Fruit fly (Drosophila melanogaster) whole organism, embryonic: ENCODE results near the gene PH4alphaEFB.

Experiments
- Aef1 ChIP-seq: fragments of 200-800 bp; sonication (Bioruptor generic); IDR thresholded peaks from 3 replicates; pipeline ENCODE4 v1.3.6; 2022; ENCODE audit warnings: missing biosample characterization, missing genetic modification characterization
- CG10274 ChIP-seq: fragments of 200-800 bp; sonication (Bioruptor generic); optimal IDR thresholded peaks from 3 replicates; lab custom pipeline; 2017; ENCODE audit warnings: missing biosample characterization, mild to moderate bottlenecking, missing genetic modification characterization
- CG10979 ChIP-seq: fragments of 200-800 bp; sonication (Bioruptor generic); optimal IDR thresholded peaks from 2 replicates; lab custom pipeline; 2018; ENCODE audit warnings: missing biosample characterization, mild to moderate bottlenecking, missing genetic modification characterization, moderate library complexity
- CG11560 ChIP-seq: fragments of 200-800 bp; sonication (Bioruptor generic); IDR thresholded peaks from 3 replicates; pipeline ENCODE4 v1.3.6; 2022; ENCODE audit warnings: missing biosample characterization, missing genetic modification characterization
- CG11695 ChIP-seq: fragments of 200-800 bp; sonication (Bioruptor generic); IDR thresholded peaks from 3 replicates; pipeline ENCODE4 v1.3.6; 2022; ENCODE audit warnings: missing biosample characterization, missing genetic modification characterization
- CG12236 ChIP-seq: fragments of 200-800 bp; sonication (Bioruptor generic); optimal IDR thresholded peaks from 2 replicates; lab custom pipeline; 2016; ENCODE audit warnings: missing biosample characterization, missing genetic modification characterization
- CG1233 ChIP-seq: fragments of 200-800 bp; sonication (Bioruptor generic); optimal IDR thresholded peaks from 4 replicates; lab custom pipeline; 2018; ENCODE audit warnings: missing biosample characterization, mild to moderate bottlenecking, missing genetic modification characterization
- CG13287 ChIP-seq: fragments of 200-800 bp; sonication (Bioruptor generic); IDR thresholded peaks from 2 replicates; pipeline ENCODE4 v1.3.6; 2022; ENCODE audit warnings: missing biosample characterization, missing genetic modification characterization; ENCODE audit not compliant: partially characterized antibody
- CG1603 ChIP-seq: fragments of 200-800 bp; sonication (Bioruptor generic); optimal IDR thresholded peaks from 2 replicates; lab custom pipeline; 2019; ENCODE audit warnings: missing biosample characterization, mild to moderate bottlenecking, missing genetic modification characterization, moderate library complexity
- CG18262 ChIP-seq: fragments of 200-800 bp; optimal IDR thresholded peaks from 3 replicates; lab custom pipeline; 2019; ENCODE audit warnings: missing biosample characterization, mild to moderate bottlenecking, missing genetic modification characterization, moderate library complexity
- CG2120 ChIP-seq: fragments of 200-800 bp; sonication (Bioruptor generic); optimal IDR thresholded peaks from 3 replicates; lab custom pipeline; 2016; ENCODE audit warnings: missing biosample characterization, missing genetic modification characterization
- CG2678 ChIP-seq: fragments of 200-800 bp; sonication (Bioruptor generic); optimal IDR thresholded peaks from 3 replicates; lab custom pipeline; 2019; ENCODE audit warnings: missing biosample characterization, mild to moderate bottlenecking, missing genetic modification characterization, moderate library complexity
- CG2712 ChIP-seq: fragments of 200-800 bp; optimal IDR thresholded peaks from 3 replicates; lab custom pipeline; 2019; ENCODE audit warnings: missing biosample characterization, mild to moderate bottlenecking, missing genetic modification characterization, moderate library complexity
- CG31365 ChIP-seq: fragments of 200-800 bp; sonication (Bioruptor generic); optimal IDR thresholded peaks from 2 replicates; lab custom pipeline; 2018; ENCODE audit warnings: missing biosample characterization, mild to moderate bottlenecking, missing genetic modification characterization
- CG33557 ChIP-seq: fragments of 200-800 bp; sonication (Bioruptor generic); optimal IDR thresholded peaks from 2 replicates; lab custom pipeline; 2019; ENCODE audit warnings: missing biosample characterization, mild to moderate bottlenecking, missing genetic modification characterization, moderate library complexity
- CG4328 ChIP-seq: fragments of 200-800 bp; sonication (Bioruptor generic); optimal IDR thresholded peaks from 3 replicates; lab custom pipeline; 2017; ENCODE audit warnings: missing biosample characterization, missing genetic modification reagents, missing genetic modification characterization
- CG4730 ChIP-seq: fragments of 200-800 bp; sonication (Bioruptor generic); IDR thresholded peaks from 2 replicates; pipeline ENCODE4 v1.3.6; 2022; ENCODE audit warnings: missing biosample characterization, missing genetic modification characterization
- CG5180 ChIP-seq: fragments of 200-800 bp; sonication (Bioruptor generic); optimal IDR thresholded peaks from 3 replicates; lab custom pipeline; 2017; ENCODE audit warnings: missing biosample characterization, missing genetic modification characterization, mild to moderate bottlenecking, moderate library complexity, missing genetic modification reagents
- CG6272 ChIP-seq: fragments of 200-800 bp; sonication (Bioruptor generic); IDR thresholded peaks from 2 replicates; pipeline ENCODE4 v1.3.6; 2022; ENCODE audit warnings: missing biosample characterization, missing genetic modification characterization
- CG6689 ChIP-seq: fragments of 200-800 bp; sonication (Bioruptor generic); IDR thresholded peaks from 2 replicates; pipeline ENCODE4 v1.3.6; 2022; ENCODE audit warnings: missing biosample characterization, missing genetic modification characterization
- CG7271 ChIP-seq: fragments of 200-800 bp; sonication (Bioruptor generic); optimal IDR thresholded peaks from 2 replicates; lab custom pipeline; 2018; ENCODE audit warnings: missing biosample characterization, mild to moderate bottlenecking, missing genetic modification characterization, moderate library complexity
- CG7839 ChIP-seq: fragments of 200-800 bp; sonication (Bioruptor generic); optimal IDR thresholded peaks from 3 replicates; lab custom pipeline; 2018; ENCODE audit warnings: missing biosample characterization, mild to moderate bottlenecking, missing genetic modification characterization, moderate library complexity
- D19B ChIP-seq: fragments of 200-800 bp; sonication (Bioruptor generic); optimal IDR thresholded peaks from 2 replicates; lab custom pipeline; 2017; ENCODE audit warnings: missing biosample characterization, mild to moderate bottlenecking, missing genetic modification characterization
- HLHmδ ChIP-seq: fragments of 200-800 bp; sonication (Bioruptor generic); optimal IDR thresholded peaks from 2 replicates; lab custom pipeline; 2018; ENCODE audit warnings: missing biosample characterization, mild to moderate bottlenecking, missing genetic modification characterization, moderate library complexity
- Hey ChIP-seq: fragments of 200-800 bp; sonication (Bioruptor generic); optimal IDR thresholded peaks from 3 replicates; lab custom pipeline; 2018; ENCODE audit warnings: missing biosample characterization, mild to moderate bottlenecking, missing genetic modification characterization
- Hr51 ChIP-seq, 2 experiments: fragments of 200-800 bp; sonication (Bioruptor generic); optimal IDR thresholded peaks; 2 replicates in 1 of 2; 3 replicates in 1 of 2; lab custom pipeline; 2016 to 2018; ENCODE audit warnings: missing biosample characterization in 2 of 2, missing genetic modification characterization in 2 of 2, mild to moderate bottlenecking in 1 of 2, moderate library complexity in 1 of 2
- Nf-YA ChIP-seq: fragments of 200-800 bp; sonication (Bioruptor generic); IDR thresholded peaks from 2 replicates; pipeline ENCODE4 v1.3.6; 2022; ENCODE audit warnings: missing biosample characterization, missing genetic modification characterization
- Pdp1 ChIP-seq, 2 experiments: fragments of 200-800 bp; sonication (Bioruptor generic); optimal IDR thresholded peaks; 3 replicates each; lab custom pipeline; 2016; ENCODE audit warnings: missing biosample characterization in 2 of 2, missing genetic modification characterization in 2 of 2, mild to moderate bottlenecking in 1 of 2, moderate library complexity in 1 of 2
- Sox102F ChIP-seq: fragments of 200-800 bp; sonication (Bioruptor generic); optimal IDR thresholded peaks from 2 replicates; lab custom pipeline; 2018; ENCODE audit warnings: missing biosample characterization, mild to moderate bottlenecking, missing genetic modification characterization, moderate library complexity
- Sry-β ChIP-seq: fragments of 200-800 bp; sonication (Bioruptor generic); optimal IDR thresholded peaks from 2 replicates; lab custom pipeline; 2018; ENCODE audit warnings: missing biosample characterization, mild to moderate bottlenecking, missing genetic modification characterization, moderate library complexity
- bowl ChIP-seq: fragments of 200-800 bp; sonication (Bioruptor generic); IDR thresholded peaks from 2 replicates; pipeline ENCODE4 v1.3.6; 2022; ENCODE audit warnings: missing biosample characterization, missing genetic modification characterization
- cas ChIP-seq: fragments of 200-800 bp; sonication (Bioruptor generic); IDR thresholded peaks from 2 replicates; pipeline ENCODE4 v1.3.6; 2022; ENCODE audit warnings: missing biosample characterization, missing genetic modification characterization
- da ChIP-seq: fragments of 200-800 bp; sonication (Bioruptor generic); optimal IDR thresholded peaks from 2 replicates; lab custom pipeline; 2016; ENCODE audit warnings: missing biosample characterization, missing genetic modification characterization
- dmrt99B ChIP-seq: fragments of 200-800 bp; sonication (Bioruptor generic); optimal IDR thresholded peaks from 2 replicates; lab custom pipeline; 2018; ENCODE audit warnings: missing biosample characterization, mild to moderate bottlenecking, missing genetic modification characterization, moderate library complexity
- en ChIP-seq: fragments of 200-800 bp; sonication (Bioruptor generic); optimal IDR thresholded peaks from 2 replicates; lab custom pipeline; 2016; ENCODE audit warnings: missing biosample characterization, missing genetic modification characterization
- eyg ChIP-seq: fragments of 200-800 bp; sonication (Bioruptor generic); optimal IDR thresholded peaks from 3 replicates; lab custom pipeline; 2016; ENCODE audit warnings: missing biosample characterization, missing genetic modification characterization
- gcm ChIP-seq: fragments of 200-800 bp; sonication (Bioruptor generic); optimal IDR thresholded peaks from 2 replicates; lab custom pipeline; 2019; ENCODE audit warnings: missing biosample characterization, mild to moderate bottlenecking, missing genetic modification characterization, moderate library complexity
- gsb-n ChIP-seq: fragments of 200-800 bp; sonication (Bioruptor generic); optimal IDR thresholded peaks from 3 replicates; lab custom pipeline; 2018; ENCODE audit warnings: missing biosample characterization, mild to moderate bottlenecking, missing genetic modification characterization
- knrl ChIP-seq: fragments of 200-800 bp; sonication (Bioruptor generic); IDR thresholded peaks from 3 replicates; pipeline ENCODE4 v1.3.6; 2022; ENCODE audit warnings: missing biosample characterization, missing genetic modification characterization; ENCODE audit not compliant: partially characterized antibody
- lov ChIP-seq, 2 experiments: fragments of 200-800 bp in 1 of 2; fragments of >200 bp in 1 of 2; sonication (Bioruptor generic) in 1 of 2; IDR thresholded peaks in 1 of 2; optimal IDR thresholded peaks in 1 of 2; 2 replicates in 1 of 2; 3 replicates in 1 of 2; pipeline versions ENCODE4 v1.3.6 to Lab custom; 2017 to 2022; ENCODE audit warnings: missing biosample characterization in 1 of 2, missing genetic modification characterization in 1 of 2
- otp ChIP-seq: fragments of 200-800 bp; sonication (Bioruptor generic); IDR thresholded peaks from 3 replicates; pipeline ENCODE4, ENCODE4 v1.3.6; 2022; ENCODE audit warnings: missing biosample characterization, missing genetic modification characterization
- pnt ChIP-seq: fragments of 200-800 bp; sonication (Bioruptor generic); optimal IDR thresholded peaks from 3 replicates; lab custom pipeline; 2016; ENCODE audit warnings: missing biosample characterization, missing genetic modification characterization
- run ChIP-seq: fragments of 200-800 bp; sonication (Bioruptor generic); optimal IDR thresholded peaks from 3 replicates; lab custom pipeline; 2018; ENCODE audit warnings: missing biosample characterization, mild to moderate bottlenecking, missing genetic modification characterization
- sd ChIP-seq: fragments of 200-800 bp; sonication (Bioruptor generic); optimal IDR thresholded peaks from 3 replicates; lab custom pipeline; 2018; ENCODE audit warnings: missing biosample characterization, mild to moderate bottlenecking, missing genetic modification characterization, moderate library complexity
- sima ChIP-seq: fragments of 200-800 bp; sonication (Bioruptor generic); optimal IDR thresholded peaks from 2 replicates; lab custom pipeline; 2016; ENCODE audit warnings: missing biosample characterization, missing genetic modification characterization
- ssp ChIP-seq: fragments of 200-800 bp; sonication (Bioruptor generic); IDR thresholded peaks from 2 replicates; pipeline ENCODE4 v1.3.6; 2022; ENCODE audit warnings: missing biosample characterization, missing genetic modification characterization
- stc ChIP-seq: fragments of 200-800 bp; sonication (Bioruptor generic); IDR thresholded peaks from 2 replicates; pipeline ENCODE4 v1.3.6; 2022; ENCODE audit warnings: missing biosample characterization, missing genetic modification characterization
- tgo ChIP-seq: fragments of 200-800 bp; sonication (Bioruptor generic); IDR thresholded peaks from 3 replicates; pipeline ENCODE4 v1.3.6; 2022; ENCODE audit warnings: missing biosample characterization, missing genetic modification characterization
- zen2 ChIP-seq: fragments of 200-800 bp; sonication (Bioruptor generic); IDR thresholded peaks from 3 replicates; pipeline ENCODE4 v1.3.6; 2022; ENCODE audit warnings: missing biosample characterization, missing genetic modification characterization; ENCODE audit not compliant: partially characterized antibody

PH4alphaEFB gene

DNA sequence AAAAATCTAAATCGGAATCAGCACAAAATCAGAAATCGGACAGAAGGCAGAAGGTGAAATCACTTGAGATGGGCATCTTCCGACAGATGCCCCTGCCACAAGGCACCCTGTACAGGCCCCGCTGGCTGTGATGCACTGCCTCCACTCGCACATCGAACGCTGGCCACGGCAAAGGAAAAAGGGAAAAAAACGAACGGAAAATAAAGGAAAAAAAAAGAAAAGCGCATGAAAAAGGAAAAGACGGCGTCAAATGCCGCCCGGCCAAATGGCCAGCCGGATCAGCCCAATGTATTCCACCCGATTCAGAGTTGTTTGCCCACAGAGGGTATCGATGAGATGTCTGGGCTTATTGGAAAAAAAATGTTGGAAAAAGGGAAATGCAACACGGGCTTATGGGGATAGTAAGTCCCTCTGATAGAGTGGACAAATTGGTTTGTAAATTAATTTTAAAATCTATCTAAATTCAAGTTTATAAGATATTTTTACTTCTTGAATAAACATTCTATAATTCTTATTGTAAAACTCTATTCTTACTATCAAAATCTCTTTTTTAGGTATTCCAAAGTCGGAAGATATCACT, 65.4 kb downstream of the PH4alphaEFB start (continued):
- TF ChIP-seq eyg (GFP tag; lab: Kevin White, UChicago) = no peak
- TF ChIP-seq pnt (GFP tag; lab: Kevin White, UChicago) = no peak
- no peak for TF ChIP-seq CG33557
- peak; percentile 17 for TF ChIP-seq run (tag; lab: Kevin White, UChicago)
- no peak for TF ChIP-seq Aef1 (GFP tag; lab: Robert Waterston, UW)
- no peak for TF ChIP-seq CG13287 (GFP tag; lab: Robert Waterston, UW)
- TF ChIP-seq zen2 (GFP tag; lab: Robert Waterston, UW) = no peak
- TF ChIP-seq sima (GFP tag; lab: Kevin White, UChicago) = no peak
- no peak for TF ChIP-seq otp
- TF ChIP-seq CG5180 (GFP tag; lab: Kevin White, UChicago) = no peak
- peak; percentile 60 for TF ChIP-seq D19B (GFP tag; lab: Kevin White, UChicago)
- TF ChIP-seq lov (optimal IDR thresholded peaks at IDR 0.05; lab: Kevin White, UChicago) = no peak
- no peak for TF ChIP-seq lov (GFP tag; IDR thresholded peaks at IDR 0.05; lab: Robert Waterston, UW)
- TF ChIP-seq CG6272 = no peak
- TF ChIP-seq CG10979 = peak; percentile 18
- no peak for TF ChIP-seq gsb-n (tag; lab: Kevin White, UChicago)
- TF ChIP-seq CG31365 (tag; lab: Kevin White, UChicago) = no peak
- no peak for TF ChIP-seq Nf-YA (GFP tag; lab: Robert Waterston, UW)
- TF ChIP-seq CG7271 (tag; lab: Kevin White, UChicago) = no peak
- TF ChIP-seq da (GFP tag; lab: Kevin White, UChicago) = no peak
- no peak for TF ChIP-seq CG10274
- no peak for TF ChIP-seq CG1603 (tag; lab: Kevin White, UChicago)
- no peak for TF ChIP-seq knrl (GFP tag; lab: Robert Waterston, UW)
- peak; percentile 42 for TF ChIP-seq CG2712 (tag; lab: Kevin White, UChicago)
- TF ChIP-seq tgo = no peak
- no peak for TF ChIP-seq sd (tag; lab: Kevin White, UChicago)
- TF ChIP-seq stc (GFP tag; lab: Robert Waterston, UW) = no peak
- TF ChIP-seq CG4328 = no peak
- no peak for TF ChIP-seq gcm (GFP tag; lab: Kevin White, UChicago)
- peak; percentile 37 for TF ChIP-seq CG18262
- TF ChIP-seq CG6689 (GFP tag; lab: Robert Waterston, UW) = 0 out of 2 replicates have a peak, but pooled peaks have one; percentile 14
- TF ChIP-seq CG2678 (tag; lab: Kevin White, UChicago) = peak; percentile 47
- TF ChIP-seq CG4730 (GFP tag; lab: Robert Waterston, UW) = no peak
- TF ChIP-seq en (GFP tag; lab: Kevin White, UChicago) = no peak
- no peak for TF ChIP-seq Hey (tag; lab: Kevin White, UChicago)
- TF ChIP-seq ssp (GFP tag; lab: Robert Waterston, UW) = no peak
- no peak for TF ChIP-seq CG12236 (GFP tag; lab: Kevin White, UChicago)
- TF ChIP-seq Pdp1 (GFP tag; optimal IDR thresholded peaks at IDR 0.05; lab: Kevin White, UChicago) = no peak
- TF ChIP-seq CG11560 (tag; lab: Robert Waterston, UW) = no peak
- TF ChIP-seq dmrt99B (tag; lab: Kevin White, UChicago) = peak; percentile 50
- no peak for TF ChIP-seq Sry-β (GFP tag; lab: Kevin White, UChicago)
- TF ChIP-seq CG2120 (GFP tag; lab: Kevin White, UChicago) = no peak
- TF ChIP-seq cas (GFP tag; lab: Robert Waterston, UW) = no peak
- 0 out of 3 replicates have a peak, but pooled peaks have one; percentile 12 for TF ChIP-seq CG11695 (GFP tag; lab: Robert Waterston, UW)
- peak; percentile 46 for TF ChIP-seq Sox102F (GFP tag; lab: Kevin White, UChicago)
- peak in 1 of 2 experiments; percentile 39 for TF ChIP-seq Hr51 (GFP tag; optimal IDR thresholded peaks at IDR 0.05; lab: Kevin White, UChicago)
- TF ChIP-seq CG1233 (GFP tag; lab: Kevin White, UChicago) = no peak
- TF ChIP-seq CG7839 (tag; lab: Kevin White, UChicago) = peak; percentile 23
- no peak for TF ChIP-seq bowl (GFP tag; lab: Robert Waterston, UW)
- no peak for TF ChIP-seq HLHmδ
